Worm (Caenorhabditis elegans) whole organism, mixed stage, embryonic: ENCODE results near the gene str-188.

ENCODE experiments used
- M03D4.4 ChIP-seq: sonication (generic microtip); optimal IDR thresholded peaks from 2 replicates; lab custom pipeline; 2017; ENCODE audit warnings: mild to moderate bottlenecking, missing genetic modification characterization, missing compliant biosample characterization
- ceh-43 ChIP-seq: fragments of 200-800 bp; sonication (Bioruptor generic); optimal IDR thresholded peaks from 2 replicates; lab custom pipeline; 2018; ENCODE audit warnings: mild to moderate bottlenecking, missing genetic modification characterization, moderate library complexity, missing compliant biosample characterization
- elt-1 ChIP-seq: sonication (generic microtip); optimal IDR thresholded peaks from 2 replicates; lab custom pipeline; 2017; ENCODE audit warnings: missing genetic modification characterization, mild to moderate bottlenecking, missing compliant biosample characterization, antibody characterized with exemption, moderate library complexity, borderline replicate concordance; ENCODE audit not compliant: insufficient read depth
- elt-3 ChIP-seq: fragments of 150-350 bp; optimal IDR thresholded peaks from 2 replicates; lab custom pipeline; 2014; ENCODE audit warnings: missing biosample characterization, missing genetic modification characterization
- lsy-2 ChIP-seq: fragments of 150-350 bp; optimal IDR thresholded peaks from 2 replicates; lab custom pipeline; 2014; ENCODE audit warnings: missing biosample characterization, missing genetic modification characterization
- nhr-12 ChIP-seq: fragments of 150-350 bp; optimal IDR thresholded peaks from 2 replicates; lab custom pipeline; 2014; ENCODE audit warnings: missing biosample characterization, missing genetic modification characterization
- nhr-237 ChIP-seq: fragments of 150-350 bp; optimal IDR thresholded peaks from 2 replicates; lab custom pipeline; 2014; ENCODE audit warnings: missing biosample characterization, missing genetic modification characterization
- nhr-76 ChIP-seq: sonication (generic microtip); optimal IDR thresholded peaks from 2 replicates; lab custom pipeline; 2017; ENCODE audit warnings: missing biosample characterization, missing genetic modification characterization
- pha-4 ChIP-seq: fragments of 150-350 bp; optimal IDR thresholded peaks from 2 replicates; lab custom pipeline; 2018; ENCODE audit warnings: missing biosample characterization, missing genetic modification reagents, missing genetic modification characterization
- unc-39 ChIP-seq: fragments of 150-350 bp; optimal IDR thresholded peaks from 2 replicates; lab custom pipeline; 2014; ENCODE audit warnings: missing biosample characterization, missing genetic modification characterization
- unc-62 ChIP-seq: fragments of 150-350 bp; optimal IDR thresholded peaks from 2 replicates; lab custom pipeline; 2014; ENCODE audit warnings: missing biosample characterization, missing genetic modification reagents, missing genetic modification characterization
- ztf-11 ChIP-seq: fragments of 150-350 bp; optimal IDR thresholded peaks from 2 replicates; lab custom pipeline; 2014; ENCODE audit warnings: missing biosample characterization, missing genetic modification characterization

ce11 chrV:9754459-9754858, 38.0 kb downstream of the str-188 start, which contains the start of gene F58E6.5:
- TF ChIP-seq lsy-2 (no peak), nhr-12 (no peak), elt-1 (tag; lab: Kevin White, UChicago) (no peak), elt-3 (no peak), ztf-11 (tag; lab: Kevin White, UChicago) (no peak), M03D4.4 (tag; lab: Kevin White, UChicago) (no peak), nhr-237 (tag; lab: Kevin White, UChicago) (no peak), unc-39 (no peak), nhr-76 (tag; lab: Kevin White, UChicago) (no peak), ceh-43 (GFP tag; lab: Kevin White, UChicago) (no peak), pha-4 (tag; lab: Kevin White, UChicago) (no peak), unc-62 (GFP tag; lab: Kevin White, UChicago) (no peak)
